Worm (Caenorhabditis elegans): ENCODE results near the gene F58B4.2.
A peak's percentile ranks its signal among the peaks of the same experiment; 100 is the strongest.

The F58B4.2 gene

ce11 chrV:10949511-10949910 lies 31.2 kb upstream of the F58B4.2 start, which contains the start of gene col-153:
Gene col-153, plus strand, starts transcription at chrV:10949811.
- no peak for TF ChIP-seq him-1 (tag; optimal IDR thresholded peaks at IDR 0.05)
- no peak for TF ChIP-seq dao-5 (tag; optimal IDR thresholded peaks at IDR 0.05)
- TF ChIP-seq W03F9.2 (tag; optimal IDR thresholded peaks at IDR 0.05): no peak

- TF ChIP-seq him-1 (tag; optimal IDR thresholded peaks at IDR 0.05) (no peak), W03F9.2 (tag; optimal IDR thresholded peaks at IDR 0.05) (no peak), dao-5 (tag; optimal IDR thresholded peaks at IDR 0.05) (no peak)
These were observed 29.7 kb upstream of the F58B4.2 start, which contains the start of gene F17C11.2 for ce11 chrV:10947930-10948329. Gene F17C11.2, plus strand, starts transcription at chrV:10948230.

DNA sequence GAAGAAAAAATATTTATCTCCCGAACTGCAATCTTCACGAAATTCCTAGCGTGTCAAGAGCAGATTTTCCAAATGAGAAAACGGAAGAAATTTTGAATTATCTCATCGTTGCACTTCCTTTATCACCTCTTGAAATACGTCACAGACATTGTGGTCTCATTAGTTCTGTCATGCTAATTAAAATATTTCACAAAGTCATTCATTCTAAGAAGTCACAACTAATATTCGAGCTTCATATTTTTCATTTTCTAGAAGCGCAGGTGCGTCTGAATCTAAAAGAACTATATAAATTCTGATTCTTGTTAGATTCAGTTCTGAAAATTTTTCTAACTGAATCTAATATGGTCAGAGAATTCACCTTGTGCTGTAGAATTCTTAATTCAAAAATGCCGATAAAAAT lies 28.9 kb upstream of the F58B4.2 start:
- no peak for TF ChIP-seq him-1 (tag; optimal IDR thresholded peaks at IDR 0.05)
- no peak for TF ChIP-seq W03F9.2 (tag; optimal IDR thresholded peaks at IDR 0.05)
- TF ChIP-seq dao-5 (tag; optimal IDR thresholded peaks at IDR 0.05): no peak

ce11 chrV:10944903-10945302 lies 26.6 kb upstream of the F58B4.2 start:
- TF ChIP-seq dao-5 (tag; optimal IDR thresholded peaks at IDR 0.05) (no peak), him-1 (tag; optimal IDR thresholded peaks at IDR 0.05) (no peak), W03F9.2 (tag; optimal IDR thresholded peaks at IDR 0.05) (no peak)

ce11 chrV:10942161-10942560 lies 23.9 kb upstream of the F58B4.2 start, which contains the start of gene zip-9:
Gene zip-9, plus strand, starts transcription at chrV:10942461.
- TF ChIP-seq W03F9.2 (tag; optimal IDR thresholded peaks at IDR 0.05): no peak
- no peak for TF ChIP-seq him-1 (tag; optimal IDR thresholded peaks at IDR 0.05)
- TF ChIP-seq dao-5 (tag; optimal IDR thresholded peaks at IDR 0.05): no peak

ce11 chrV:10941150-10941549 lies 22.9 kb upstream of the F58B4.2 start, which contains the start of gene F17C11.26:
Gene F17C11.26, plus strand, starts transcription at chrV:10941450.
- TF ChIP-seq him-1 (tag; optimal IDR thresholded peaks at IDR 0.05) (no peak), W03F9.2 (tag; optimal IDR thresholded peaks at IDR 0.05) (no peak), dao-5 (tag; optimal IDR thresholded peaks at IDR 0.05) (no peak)

ce11 chrV:10940571-10940991 lies 22.3 kb upstream of the F58B4.2 start:
- TF ChIP-seq him-1 (tag; optimal IDR thresholded peaks at IDR 0.05) (no peak), dao-5 (tag; optimal IDR thresholded peaks at IDR 0.05) (no peak), W03F9.2 (tag; optimal IDR thresholded peaks at IDR 0.05) (peak; percentile 19)

- no peak for TF ChIP-seq dao-5 (tag; optimal IDR thresholded peaks at IDR 0.05)
- TF ChIP-seq W03F9.2 (tag; optimal IDR thresholded peaks at IDR 0.05): no peak
- no peak for TF ChIP-seq him-1 (tag; optimal IDR thresholded peaks at IDR 0.05)
These were observed 21.8 kb upstream of the F58B4.2 start for ce11 chrV:10939990-10940570.

DNA sequence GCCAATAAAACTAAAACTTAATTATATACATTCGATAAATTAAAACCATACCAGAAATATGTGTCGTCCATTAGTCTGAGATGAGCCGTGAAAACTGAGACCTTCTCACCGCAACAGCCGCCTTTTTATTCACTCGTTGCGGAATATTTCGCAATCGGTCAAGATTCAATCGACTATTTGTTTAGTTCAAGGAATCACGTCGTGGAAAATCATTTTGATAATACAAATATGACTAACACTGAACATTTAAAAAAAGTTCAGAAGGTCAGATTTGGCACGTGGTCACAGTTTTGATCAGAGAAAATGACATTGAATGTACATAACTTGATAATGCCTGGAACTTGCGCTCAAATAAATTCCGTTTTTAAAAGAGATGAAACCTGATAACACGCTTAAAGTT lies 20.5 kb upstream of the F58B4.2 start, which contains the start of gene F17C11.11:
F17C11.11 (minus strand) TSS at position 79 of the 400 bp plus-strand sequence.
- TF ChIP-seq dao-5 (tag; optimal IDR thresholded peaks at IDR 0.05) (no peak), him-1 (tag; optimal IDR thresholded peaks at IDR 0.05) (no peak), W03F9.2 (tag; optimal IDR thresholded peaks at IDR 0.05) (no peak)

ce11 chrV:10937294-10937693 lies 19.0 kb upstream of the F58B4.2 start:
- peak; percentile 10 for TF ChIP-seq W03F9.2 (tag; optimal IDR thresholded peaks at IDR 0.05)
- no peak for TF ChIP-seq dao-5 (tag; optimal IDR thresholded peaks at IDR 0.05)

- no peak for TF ChIP-seq W03F9.2 (tag; optimal IDR thresholded peaks at IDR 0.05)
- TF ChIP-seq dao-5 (tag; optimal IDR thresholded peaks at IDR 0.05): no peak
- no peak for TF ChIP-seq him-1 (tag; optimal IDR thresholded peaks at IDR 0.05)
These were observed 18.4 kb upstream of the F58B4.2 start, which contains the start of gene F17C11.12 for ce11 chrV:10936681-10937080. Gene F17C11.12, minus strand, starts transcription at chrV:10936920.

- TF ChIP-seq him-1 (tag; optimal IDR thresholded peaks at IDR 0.05) (no peak), W03F9.2 (tag; optimal IDR thresholded peaks at IDR 0.05) (peak; percentile 21), dao-5 (tag; optimal IDR thresholded peaks at IDR 0.05) (no peak)
These were observed 14.1 kb upstream of the F58B4.2 start, which contains the start of gene F58B4.5 for ce11 chrV:10932411-10932810. Gene F58B4.5, plus strand, starts transcription at chrV:10932693.

DNA sequence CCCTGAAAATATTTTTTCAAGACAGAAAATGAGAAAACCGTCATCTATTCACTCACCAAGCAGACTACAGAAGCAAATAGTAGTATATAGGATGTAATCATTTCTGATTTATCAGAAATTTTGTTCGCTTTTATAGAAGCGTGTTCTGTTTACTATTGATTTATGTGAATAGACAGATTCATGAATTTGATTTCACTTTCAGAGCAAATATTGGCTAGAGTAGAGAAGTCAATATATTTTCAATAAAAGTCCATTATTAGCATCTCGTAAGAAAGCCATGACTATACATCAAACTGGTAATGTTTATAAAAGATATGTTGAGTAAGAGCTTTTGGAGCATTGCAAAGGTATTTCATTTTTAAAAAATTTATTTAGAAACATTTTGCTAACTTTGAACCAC lies 12.9 kb upstream of the F58B4.2 start, which contains the start of gene scvp-1:
scvp-1 (minus strand) TSS at position 101 of the 400 bp plus-strand sequence.
- TF ChIP-seq W03F9.2 (tag; optimal IDR thresholded peaks at IDR 0.05) (no peak), him-1 (tag; optimal IDR thresholded peaks at IDR 0.05) (no peak), dao-5 (tag; optimal IDR thresholded peaks at IDR 0.05) (no peak)

- TF ChIP-seq dao-5 (tag; optimal IDR thresholded peaks at IDR 0.05) (no peak), W03F9.2 (tag; optimal IDR thresholded peaks at IDR 0.05) (no peak), him-1 (tag; optimal IDR thresholded peaks at IDR 0.05) (no peak)
These were observed 11.2 kb upstream of the F58B4.2 start, which contains the start of gene F58B4.3 for ce11 chrV:10929511-10929910. Gene F58B4.3, plus strand, starts transcription at chrV:10929811.

All from whole organism, L4/young adult.